Fruit fly (Drosophila melanogaster) S2 (cell line): ENCODE results near the gene CG31886.

ENCODE experiments used
- CG8478 ChIP-seq: fragments of >200 bp; optimal IDR thresholded peaks from 2 replicates; lab custom pipeline; 2018
- CTCF ChIP-seq, 2 experiments: fragments of >200 bp; optimal IDR thresholded peaks; 2 replicates each; lab custom pipeline; 2018

CG31886 gene

DNA sequence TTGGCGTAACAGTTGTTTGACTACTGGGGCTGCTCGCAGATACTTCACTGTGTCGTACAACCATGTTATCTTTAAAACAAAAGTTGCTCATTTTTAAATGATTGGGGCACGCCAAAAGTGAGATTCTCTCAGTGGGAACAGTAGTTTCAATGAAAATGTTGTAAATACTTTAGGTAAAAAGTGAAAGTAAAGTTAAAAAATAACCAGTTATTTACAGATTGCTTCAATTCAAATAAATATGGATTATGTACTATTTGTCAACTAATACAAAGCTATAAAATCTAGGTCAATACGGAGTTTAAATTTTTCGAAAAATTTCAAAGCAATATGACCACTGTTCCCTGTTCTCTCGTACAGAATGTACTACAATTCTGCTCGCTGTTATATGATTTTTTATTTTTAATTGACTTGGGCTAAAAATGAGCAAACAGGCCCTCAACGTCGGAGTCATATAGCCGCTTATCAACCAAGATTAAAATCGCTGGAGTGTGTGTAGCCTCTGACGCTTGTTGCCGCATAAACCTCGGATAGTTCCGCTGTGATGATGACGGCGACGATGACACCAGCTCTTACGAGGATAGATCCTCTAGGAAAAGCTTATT, 17.0 kb downstream of the CG31886 start, which contains the start of gene Argl:
Gene Argl, minus strand, starts transcription at position 370 of the 602 bp plus-strand sequence.
- no peak for TF ChIP-seq CG8478 (lab: Kevin White, UChicago)
- TF ChIP-seq CTCF (optimal IDR thresholded peaks at IDR 0.05; lab: Kevin White, UChicago), result no peak

DNA sequence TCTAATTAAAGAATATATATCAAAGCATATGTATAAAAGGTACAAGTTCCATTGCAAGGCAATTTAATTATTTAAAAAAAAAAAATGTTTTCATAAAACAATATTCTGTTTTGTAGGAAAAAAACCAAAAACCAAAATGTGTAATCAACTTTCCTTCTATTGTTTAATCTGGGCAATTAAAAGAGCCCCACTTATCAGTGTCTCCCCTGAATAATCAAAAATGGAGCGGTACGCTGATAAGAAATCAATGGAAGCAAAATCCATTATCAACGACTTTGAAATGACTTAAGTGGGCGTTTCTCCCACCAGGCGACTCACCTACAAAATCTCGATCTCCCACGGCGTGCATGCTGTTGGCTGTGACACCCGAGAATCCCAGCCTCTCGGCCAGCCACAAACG, 18.2 kb downstream of the CG31886 start:
- TF ChIP-seq CTCF (optimal IDR thresholded peaks at IDR 0.05; lab: Kevin White, UChicago), result no peak
- TF ChIP-seq CG8478 (lab: Kevin White, UChicago), result no peak

DNA sequence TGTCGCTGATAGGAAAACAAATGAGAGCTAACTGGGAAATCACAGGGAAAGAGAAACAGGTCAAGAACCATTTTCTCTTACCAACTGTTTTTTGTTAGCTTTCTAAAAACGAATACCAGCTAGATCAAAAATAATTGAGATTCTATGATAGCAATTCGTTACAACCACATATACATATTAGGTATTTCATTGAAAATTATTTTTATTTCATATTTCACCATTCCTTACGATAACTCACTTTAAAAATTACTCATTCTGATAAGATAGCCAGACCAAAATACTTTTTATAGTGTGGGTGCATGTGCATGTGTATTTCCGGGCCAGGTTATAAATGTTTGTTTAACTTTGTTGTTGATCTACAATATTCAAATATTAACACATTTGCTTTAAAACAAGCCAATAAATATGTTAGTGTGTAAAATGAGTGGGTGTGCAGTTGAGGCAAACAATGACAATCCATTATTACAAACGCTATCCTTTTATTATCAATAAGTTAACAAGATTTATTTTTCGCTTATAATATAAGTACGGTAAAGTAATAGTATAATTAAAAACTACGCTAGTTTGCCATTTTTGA, 20.9 kb downstream of the CG31886 start:
- no peak for TF ChIP-seq CTCF (optimal IDR thresholded peaks at IDR 0.05; lab: Kevin White, UChicago)
- TF ChIP-seq CG8478 (lab: Kevin White, UChicago), result no peak

DNA sequence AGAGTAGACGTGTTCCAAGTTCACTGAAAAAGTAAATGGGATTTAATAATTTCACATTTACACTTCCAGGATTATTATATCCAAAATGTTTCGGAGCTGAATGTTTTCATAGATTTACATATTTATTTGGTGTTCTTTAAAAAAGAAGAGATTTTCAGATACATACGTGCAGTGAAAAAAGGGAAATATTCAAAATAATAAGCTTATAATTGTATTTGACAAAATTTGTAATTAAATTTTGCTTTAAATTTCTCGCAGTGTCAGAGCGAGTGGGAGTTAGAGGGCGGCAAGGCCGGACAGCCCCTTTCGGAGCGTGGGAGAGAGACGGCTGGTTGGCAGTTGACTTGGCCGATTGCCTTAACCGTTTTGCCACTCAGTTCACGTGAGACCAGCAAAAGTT, 21.8 kb downstream of the CG31886 start, which contains the start of gene Tsp29Fb:
Gene Tsp29Fb, plus strand, starts transcription at position 388 of the 400 bp plus-strand sequence.
- TF ChIP-seq CTCF (optimal IDR thresholded peaks at IDR 0.05; lab: Kevin White, UChicago) (no peak), CG8478 (lab: Kevin White, UChicago) (no peak)

DNA sequence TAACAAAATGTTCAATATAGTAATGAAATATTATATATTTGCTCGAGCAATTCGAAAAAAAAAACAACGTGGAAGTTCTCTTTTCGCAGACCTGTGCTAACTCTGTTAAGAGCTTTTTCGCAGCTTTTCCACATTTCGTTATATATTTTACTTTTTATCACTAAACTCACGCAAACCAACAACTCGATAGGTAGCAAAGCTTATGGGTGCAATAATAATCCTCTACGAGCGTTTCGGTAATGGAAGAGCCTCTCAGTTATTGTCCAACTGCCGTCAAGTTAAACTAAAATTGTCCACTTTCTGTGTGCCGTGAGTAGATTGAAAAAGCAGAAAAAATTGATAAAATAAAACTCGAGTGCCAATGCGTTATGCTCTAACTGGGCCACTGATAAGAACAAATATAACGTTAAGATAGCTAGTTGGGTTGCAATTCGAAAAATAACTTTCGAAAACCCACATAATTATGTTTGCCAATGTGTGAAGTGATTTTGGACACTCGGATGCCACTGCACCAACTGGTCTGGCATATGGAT, 25.1 kb downstream of the CG31886 start, which contains the start of gene Tsp29Fa:
Gene Tsp29Fa, plus strand, starts transcription at position 253 of the 533 bp plus-strand sequence.
- TF ChIP-seq CG8478 (lab: Kevin White, UChicago) (no peak), CTCF (optimal IDR thresholded peaks at IDR 0.05; lab: Kevin White, UChicago) (no peak)

DNA sequence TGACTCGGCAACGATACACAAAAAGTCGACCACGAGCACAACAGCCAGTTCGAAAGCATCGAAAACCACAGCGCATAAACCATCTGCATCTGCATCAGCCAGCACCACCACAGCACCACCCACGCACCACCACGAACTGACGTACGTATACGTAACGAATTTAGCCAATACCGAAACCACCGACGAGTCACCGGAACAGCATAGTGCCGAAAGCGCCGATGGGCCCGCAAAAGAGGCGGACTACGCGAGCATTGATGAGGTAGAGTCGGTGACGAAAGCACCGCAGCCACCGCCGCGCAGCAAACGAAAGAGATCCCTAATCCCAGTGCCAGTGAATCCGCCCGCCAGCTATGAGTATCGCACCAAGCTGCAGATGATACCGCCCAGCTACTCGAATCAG, 27.7 kb downstream of the CG31886 start:
- TF ChIP-seq CG8478 (lab: Kevin White, UChicago) (no peak), CTCF (optimal IDR thresholded peaks at IDR 0.05; lab: Kevin White, UChicago) (no peak)

DNA sequence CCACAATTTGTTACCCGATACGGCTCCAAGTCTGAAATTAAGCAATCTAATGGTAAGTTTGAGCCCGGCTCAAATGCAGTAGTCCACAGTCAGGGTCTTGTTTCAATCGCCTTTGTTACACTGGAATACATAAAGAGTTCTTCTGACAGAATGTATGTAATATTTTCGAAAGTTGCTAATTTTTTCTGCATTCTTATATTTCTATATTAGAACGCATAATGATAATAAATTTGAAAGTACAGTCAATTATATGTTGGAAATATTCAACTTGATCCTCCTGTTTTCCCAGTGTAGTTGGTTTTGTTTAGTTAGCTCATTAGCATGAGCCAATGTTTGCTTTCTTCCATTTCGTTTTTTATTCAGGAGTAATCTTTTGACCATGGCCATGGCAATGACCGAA, 35.4 kb downstream of the CG31886 start:
- TF ChIP-seq CTCF (optimal IDR thresholded peaks at IDR 0.05; lab: Kevin White, UChicago) (no peak), CG8478 (lab: Kevin White, UChicago) (no peak)

DNA sequence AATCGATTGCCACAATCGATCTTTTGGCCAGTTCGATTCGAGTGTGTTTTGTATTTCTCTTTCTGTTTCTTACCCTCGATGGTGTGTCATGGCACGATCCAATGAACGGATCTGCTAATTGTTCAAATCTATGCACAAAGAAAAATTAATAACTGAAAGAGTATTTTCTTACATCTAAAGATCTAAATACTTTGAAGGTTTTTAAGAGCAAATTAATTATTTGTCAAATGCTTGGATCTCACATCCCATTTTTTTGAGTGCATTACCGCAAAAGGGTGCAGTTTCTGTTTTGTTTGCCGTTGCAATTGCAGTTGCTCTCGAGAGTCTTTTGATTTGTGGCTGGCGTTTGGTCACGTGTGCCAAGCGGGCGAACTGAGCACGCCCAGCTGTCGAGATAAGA, 36.9 kb downstream of the CG31886 start:
- TF ChIP-seq CG8478 (lab: Kevin White, UChicago), result no peak
- TF ChIP-seq CTCF (optimal IDR thresholded peaks at IDR 0.05; lab: Kevin White, UChicago), result no peak

DNA sequence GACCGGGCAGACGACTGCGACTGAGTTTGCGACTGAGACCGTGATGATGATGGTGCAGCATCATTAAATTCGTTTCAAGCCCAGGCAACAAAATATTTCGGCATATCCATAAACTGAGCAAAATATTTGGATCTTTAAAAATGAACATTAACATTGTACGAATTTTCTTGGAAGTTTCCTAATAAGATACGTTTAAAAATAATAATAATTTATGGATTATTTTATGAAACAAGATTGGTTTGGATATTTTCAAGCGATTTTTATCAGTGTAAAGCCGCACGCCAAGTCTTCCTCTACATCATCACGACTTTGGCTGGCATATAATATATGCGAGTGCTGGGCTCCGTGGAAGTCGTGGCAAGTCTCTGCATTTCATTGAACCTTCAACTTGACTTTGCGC, 38.6 kb downstream of the CG31886 start:
- TF ChIP-seq CG8478 (lab: Kevin White, UChicago), result no peak
- no peak for TF ChIP-seq CTCF (optimal IDR thresholded peaks at IDR 0.05; lab: Kevin White, UChicago)

DNA sequence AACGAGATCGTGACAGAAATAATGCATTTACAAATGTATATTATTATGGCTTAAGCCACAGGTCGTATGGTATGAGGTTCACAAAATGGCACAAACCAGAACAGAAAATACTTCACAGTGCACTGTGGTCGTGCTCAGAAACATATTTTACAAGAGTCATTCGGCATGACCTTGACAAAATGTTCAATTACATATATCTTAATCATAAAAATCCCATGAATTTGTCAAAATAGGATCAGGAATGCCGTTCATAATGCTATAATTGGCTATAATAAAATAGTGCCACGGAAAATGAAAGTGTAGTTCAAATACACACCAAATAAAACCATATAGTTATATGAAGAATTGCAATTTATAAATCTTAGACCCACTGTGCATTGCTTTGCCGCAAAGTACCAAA, 39.2 kb downstream of the CG31886 start:
- TF ChIP-seq CG8478 (lab: Kevin White, UChicago) (no peak), CTCF (optimal IDR thresholded peaks at IDR 0.05; lab: Kevin White, UChicago) (no peak)

DNA sequence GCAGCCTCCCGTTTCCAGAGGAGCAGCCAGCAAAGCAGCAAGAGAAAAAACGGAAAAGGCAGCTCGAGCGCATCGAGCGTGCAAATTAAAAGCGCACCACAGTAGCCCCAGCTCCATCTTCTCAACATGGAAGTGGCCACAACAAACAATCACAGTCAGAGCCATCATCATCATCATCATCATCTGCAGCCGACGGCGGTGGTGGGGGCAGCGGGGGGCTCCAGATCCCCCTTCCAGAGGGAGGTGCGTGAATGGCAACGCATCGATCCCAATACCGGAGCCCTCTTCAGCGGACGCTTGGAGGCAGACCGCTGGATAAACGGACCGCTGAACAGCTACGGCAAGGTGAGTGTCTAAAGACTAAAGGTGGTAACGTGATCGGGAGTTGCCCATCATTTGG, 43.1 kb downstream of the CG31886 start:
- TF ChIP-seq CG8478 (lab: Kevin White, UChicago) (no peak), CTCF (optimal IDR thresholded peaks at IDR 0.05; lab: Kevin White, UChicago) (no peak)

DNA sequence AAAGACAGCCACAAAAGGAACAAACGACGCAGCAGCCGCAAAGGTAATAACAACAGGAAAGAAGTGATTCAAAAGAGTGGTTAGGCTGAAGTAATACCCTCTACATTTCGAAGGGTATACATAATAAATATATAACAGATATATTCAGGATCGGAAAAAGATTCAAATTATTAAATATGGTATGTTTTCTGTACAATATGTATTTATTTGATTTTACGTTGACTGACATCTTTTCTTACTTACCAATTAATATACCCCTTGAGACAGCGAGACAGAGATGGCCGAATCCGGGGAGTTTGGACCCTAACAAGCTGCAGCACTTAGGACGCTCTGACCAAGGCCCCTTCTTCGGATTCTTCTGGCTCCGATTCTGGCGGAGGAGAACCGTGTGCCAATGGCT, 52.6 kb downstream of the CG31886 start:
- no peak for TF ChIP-seq CG8478 (lab: Kevin White, UChicago)
